Worm (Caenorhabditis elegans): ENCODE measurements around the gene ttc-36.
"Not testable (repeated sequence)": the region's sequence is repeated elsewhere in the genome, so short reads cannot be mapped to it uniquely, and the experiment has no call there.

Gene ttc-36

DNA sequence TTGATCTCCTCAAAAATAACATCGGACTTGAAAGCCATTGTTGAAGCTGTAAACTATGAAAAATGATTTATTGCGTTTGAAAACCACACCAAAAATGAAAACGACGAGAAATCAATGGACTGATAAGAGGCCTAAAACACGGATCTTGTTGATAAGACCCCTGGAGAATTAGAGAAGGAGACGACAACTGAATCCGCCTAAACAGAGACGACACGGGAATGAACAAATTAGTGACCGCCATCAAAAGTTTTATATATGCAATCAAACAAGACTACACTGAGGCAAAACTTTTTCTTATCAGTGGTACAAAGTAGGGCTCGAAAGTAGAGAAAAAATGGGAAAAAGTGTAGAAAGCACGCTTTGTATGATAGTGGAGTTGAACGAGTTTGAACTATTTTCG lies 28.9 kb upstream of the ttc-36 start, which contains the start of gene nlt-1:
Gene nlt-1, minus strand, starts transcription at position 78 of the 400 bp plus-strand sequence.
- TF ChIP-seq klf-2 (GFP tag; conservative IDR thresholded peaks at IDR 0.05) = no peak
- no peak for TF ChIP-seq ztf-29 (GFP tag; IDR thresholded peaks at IDR 0.05)

DNA sequence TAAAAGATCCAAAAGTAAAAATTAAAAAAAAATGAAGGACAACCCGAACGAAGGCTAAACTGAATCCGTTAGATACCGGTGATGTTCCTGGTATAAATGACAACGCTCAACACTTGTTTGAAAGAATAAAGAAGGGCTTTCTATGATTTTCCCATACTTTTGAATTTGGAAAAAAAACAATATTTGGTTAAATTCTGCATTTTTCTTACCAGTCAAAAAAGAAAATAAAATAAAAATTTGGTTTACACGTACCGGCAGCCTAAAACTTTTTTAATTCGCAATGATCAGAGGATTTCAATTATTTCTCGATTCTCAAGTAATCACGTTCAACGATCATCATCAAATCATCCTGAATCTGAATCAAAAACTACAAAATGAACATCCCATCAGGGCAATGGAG lies 28.4 kb upstream of the ttc-36 start, which contains the start of gene ZK892.3:
Gene ZK892.3, plus strand, starts transcription at position 301 of the 400 bp plus-strand sequence.
- no peak for TF ChIP-seq flt-1 (GFP tag; IDR thresholded peaks at IDR 0.05)
- no peak for TF ChIP-seq cog-1 (tag; optimal IDR thresholded peaks at IDR 0.05)
- TF ChIP-seq ztf-23 (GFP tag; IDR thresholded peaks at IDR 0.05) = no peak
- TF ChIP-seq tab-1 (GFP tag; IDR thresholded peaks at IDR 0.05) = no peak
- TF ChIP-seq med-1 (GFP tag; optimal IDR thresholded peaks at IDR 0.05; ENCODE audit: insufficient read depth) = no peak
- no peak for TF ChIP-seq ztf-29 (GFP tag; IDR thresholded peaks at IDR 0.05)
- no peak for TF ChIP-seq T22C8.4 (GFP tag; IDR thresholded peaks at IDR 0.05)
- TF ChIP-seq ref-1 (GFP tag; conservative IDR thresholded peaks at IDR 0.05) = no peak
- TF ChIP-seq klf-2 (GFP tag; conservative IDR thresholded peaks at IDR 0.05) = no peak

DNA sequence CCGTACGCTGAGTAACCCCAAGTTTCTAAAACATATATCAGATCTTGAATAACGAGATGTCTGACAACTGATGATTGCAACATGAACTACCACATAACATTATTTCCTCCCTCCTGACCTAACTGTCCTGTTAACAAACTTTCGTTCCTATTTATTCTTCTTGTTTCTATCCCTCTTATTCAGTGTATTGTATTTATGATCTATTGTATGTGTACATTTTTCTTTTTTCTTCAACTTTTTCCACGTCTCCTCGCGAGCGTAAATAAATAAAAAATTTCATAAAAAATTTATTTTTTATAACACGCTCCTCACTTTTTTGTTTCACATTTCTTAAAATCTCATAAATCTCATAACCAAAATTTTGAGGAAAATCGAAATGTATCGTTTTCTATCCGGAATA lies 23.7 kb upstream of the ttc-36 start, which contains the start of gene ZK892.4:
Gene ZK892.4, plus strand, starts transcription at position 301 of the 400 bp plus-strand sequence.
- TF ChIP-seq ref-1 (GFP tag; conservative IDR thresholded peaks at IDR 0.05); med-1 (GFP tag; optimal IDR thresholded peaks at IDR 0.05; ENCODE audit: insufficient read depth); tab-1 (GFP tag; IDR thresholded peaks at IDR 0.05): not testable (repeated sequence)

DNA sequence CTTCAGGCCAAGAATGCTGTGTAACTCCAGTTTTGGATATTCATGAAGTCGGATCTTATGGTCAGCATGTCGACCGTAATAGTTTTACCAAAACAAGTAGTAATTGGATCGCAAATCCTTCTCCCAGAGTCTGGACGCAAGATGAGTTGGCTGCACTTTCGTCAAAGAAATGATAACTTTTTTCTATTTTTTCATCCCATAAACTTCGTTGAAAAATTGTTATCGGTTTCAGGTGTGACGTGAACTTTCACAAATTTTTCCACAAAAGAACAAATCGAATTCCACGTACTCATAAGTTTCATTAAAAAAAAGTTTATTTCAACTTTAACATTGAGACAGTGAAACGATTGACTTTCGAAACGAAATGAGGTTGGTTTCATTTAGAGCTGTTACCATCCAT lies 22.1 kb upstream of the ttc-36 start, which contains the start of gene ZK892.5:
Gene ZK892.5, plus strand, starts transcription at position 301 of the 400 bp plus-strand sequence.
- TF ChIP-seq klf-2 (GFP tag; conservative IDR thresholded peaks at IDR 0.05) = no peak

DNA sequence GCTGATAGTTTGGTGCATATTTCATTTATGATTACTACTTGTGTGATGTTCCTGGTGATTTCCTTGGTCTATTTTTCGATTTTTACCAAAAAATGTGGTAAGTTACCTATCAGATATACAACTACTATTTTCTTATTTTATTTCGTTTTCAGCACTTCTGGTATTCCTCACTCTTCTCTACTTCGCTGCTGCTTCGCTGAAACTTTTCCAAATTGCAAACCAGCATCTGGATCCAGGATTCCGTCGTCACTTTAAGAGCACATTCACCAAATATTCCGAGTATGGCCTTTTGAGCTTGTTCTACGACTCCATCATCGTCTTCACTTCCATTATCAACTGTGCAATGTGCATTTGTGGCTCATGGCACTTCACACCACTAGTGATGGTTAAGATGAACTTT lies 21.4 kb upstream of the ttc-36 start:
- TF ChIP-seq flt-1 (GFP tag; IDR thresholded peaks at IDR 0.05) (no peak), med-1 (GFP tag; optimal IDR thresholded peaks at IDR 0.05; ENCODE audit: insufficient read depth) (no peak), cog-1 (tag; optimal IDR thresholded peaks at IDR 0.05) (no peak), T22C8.4 (GFP tag; IDR thresholded peaks at IDR 0.05) (no peak)

DNA sequence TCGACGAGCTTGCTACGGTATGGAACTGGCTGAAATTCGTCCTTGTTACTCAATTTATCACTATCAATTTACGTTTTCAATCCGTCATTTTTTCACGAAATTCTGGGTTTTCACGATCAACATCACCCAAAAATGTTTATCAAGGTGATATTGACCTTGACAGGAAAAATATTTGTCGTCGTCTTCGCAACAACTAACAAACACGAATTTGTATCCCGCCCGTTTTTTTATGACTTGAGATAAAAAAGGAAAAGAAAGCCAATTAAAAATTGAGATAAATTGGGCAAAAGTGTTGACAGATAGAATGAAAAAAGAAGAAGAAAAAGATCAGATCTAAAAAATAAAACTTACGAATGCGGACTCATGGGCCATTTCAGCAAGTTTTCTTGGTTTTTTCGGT lies 19.1 kb upstream of the ttc-36 start:
- no peak for TF ChIP-seq ref-1 (GFP tag; conservative IDR thresholded peaks at IDR 0.05)
- TF ChIP-seq med-1 (GFP tag; optimal IDR thresholded peaks at IDR 0.05; ENCODE audit: insufficient read depth) = no peak
- no peak for TF ChIP-seq T22C8.4 (GFP tag; IDR thresholded peaks at IDR 0.05)
- no peak for TF ChIP-seq cog-1 (tag; optimal IDR thresholded peaks at IDR 0.05)
- no peak for TF ChIP-seq ztf-23 (GFP tag; IDR thresholded peaks at IDR 0.05)
- TF ChIP-seq ztf-29 (GFP tag; IDR thresholded peaks at IDR 0.05) = no peak
- TF ChIP-seq flt-1 (GFP tag; IDR thresholded peaks at IDR 0.05) = no peak

DNA sequence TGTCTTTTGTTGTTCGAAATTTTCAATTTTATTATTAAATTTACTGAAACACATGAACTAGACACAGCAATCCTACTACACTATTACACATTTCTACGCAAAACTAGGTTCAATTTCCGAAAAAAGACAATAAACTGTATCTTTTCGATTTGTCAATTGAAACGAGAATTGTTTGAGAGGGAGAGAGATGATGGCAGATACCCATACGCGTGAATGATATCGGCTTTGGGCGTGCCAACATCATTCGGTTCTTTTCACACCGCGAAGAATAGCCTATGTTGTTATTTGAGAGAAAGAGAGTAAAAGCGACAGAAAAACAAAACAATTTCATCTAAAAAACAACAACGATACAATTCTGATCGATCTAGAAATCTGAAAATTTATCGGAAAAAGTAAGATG lies 18.3 kb upstream of the ttc-36 start:
- TF ChIP-seq cog-1 (tag; optimal IDR thresholded peaks at IDR 0.05) (no peak), ztf-23 (GFP tag; IDR thresholded peaks at IDR 0.05) (no peak)

DNA sequence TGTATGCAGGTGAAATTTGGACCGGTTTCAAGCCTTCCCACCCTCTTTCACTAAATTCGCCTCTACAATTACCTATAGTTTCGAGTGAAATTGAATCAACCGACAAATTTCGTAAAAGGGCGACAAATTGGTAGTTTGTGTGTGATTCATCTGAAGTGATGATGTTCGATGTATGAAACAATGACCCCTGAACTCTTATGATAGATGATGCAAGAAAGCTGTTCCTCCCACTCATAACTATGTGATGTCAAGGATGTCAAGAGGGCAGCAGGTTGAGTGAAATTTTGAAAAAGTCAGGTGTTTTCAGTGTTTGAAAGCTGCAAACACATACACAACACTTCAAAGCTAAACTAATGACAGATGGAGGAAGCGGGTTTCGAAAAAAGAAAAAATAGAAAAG lies 17.5 kb upstream of the ttc-36 start:
- TF ChIP-seq ref-1 (GFP tag; conservative IDR thresholded peaks at IDR 0.05) = no peak
- TF ChIP-seq klf-2 (GFP tag; conservative IDR thresholded peaks at IDR 0.05) = no peak
- TF ChIP-seq ztf-23 (GFP tag; IDR thresholded peaks at IDR 0.05) = no peak
- no peak for TF ChIP-seq cog-1 (tag; optimal IDR thresholded peaks at IDR 0.05)
- no peak for TF ChIP-seq tab-1 (GFP tag; IDR thresholded peaks at IDR 0.05)
- no peak for TF ChIP-seq ztf-29 (GFP tag; IDR thresholded peaks at IDR 0.05)
- no peak for TF ChIP-seq flt-1 (GFP tag; IDR thresholded peaks at IDR 0.05)
- TF ChIP-seq T22C8.4 (GFP tag; IDR thresholded peaks at IDR 0.05) = no peak
- TF ChIP-seq med-1 (GFP tag; optimal IDR thresholded peaks at IDR 0.05; ENCODE audit: insufficient read depth) = no peak

DNA sequence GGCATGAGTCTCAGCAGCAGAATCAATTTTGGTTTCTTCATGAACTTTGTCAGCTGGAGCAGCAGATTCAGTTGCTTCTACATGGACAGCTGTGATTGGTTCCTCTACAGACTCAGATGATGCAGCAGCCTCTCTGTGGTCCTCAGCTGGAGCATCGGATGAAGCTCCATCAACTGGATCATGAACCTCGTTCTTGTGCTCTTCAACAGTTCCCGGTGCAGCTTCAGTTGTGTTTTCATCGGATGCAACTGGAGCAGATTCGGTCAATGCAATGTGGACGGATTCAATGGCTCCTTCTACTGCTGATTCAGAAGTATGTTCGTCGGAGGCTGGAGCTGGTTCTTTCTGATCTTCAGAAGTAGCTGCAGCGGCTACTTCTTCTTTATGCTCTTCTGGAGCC lies 15.6 kb upstream of the ttc-36 start:
- TF ChIP-seq cog-1 (tag; optimal IDR thresholded peaks at IDR 0.05) = no peak
- TF ChIP-seq ref-1 (GFP tag; conservative IDR thresholded peaks at IDR 0.05) = no peak
- no peak for TF ChIP-seq T22C8.4 (GFP tag; IDR thresholded peaks at IDR 0.05)
- no peak for TF ChIP-seq ztf-29 (GFP tag; IDR thresholded peaks at IDR 0.05)
- TF ChIP-seq flt-1 (GFP tag; IDR thresholded peaks at IDR 0.05) = no peak
- no peak for TF ChIP-seq tab-1 (GFP tag; IDR thresholded peaks at IDR 0.05)
- TF ChIP-seq ztf-23 (GFP tag; IDR thresholded peaks at IDR 0.05) = no peak
- TF ChIP-seq med-1 (GFP tag; optimal IDR thresholded peaks at IDR 0.05; ENCODE audit: insufficient read depth) = no peak
- TF ChIP-seq klf-2 (GFP tag; conservative IDR thresholded peaks at IDR 0.05) = no peak

DNA sequence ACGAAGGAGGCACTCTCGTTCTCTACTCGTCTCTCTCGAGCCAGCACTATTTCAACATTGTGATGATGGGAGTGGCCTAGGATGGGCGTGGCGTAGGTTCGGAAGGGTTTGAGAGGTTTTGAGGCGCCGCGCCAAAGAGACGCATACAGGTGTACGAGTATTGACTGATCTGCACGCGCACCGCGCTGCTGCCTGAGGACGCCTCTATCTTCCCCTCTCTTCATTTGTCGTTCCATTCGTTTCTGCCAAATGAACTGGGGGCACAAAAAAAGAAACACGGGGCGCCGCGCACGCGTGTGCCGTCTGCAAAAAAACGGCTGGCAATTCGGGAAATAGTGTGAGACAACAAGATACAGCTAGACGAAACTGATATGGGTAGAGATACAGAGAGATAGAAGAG lies 14.0 kb upstream of the ttc-36 start, which contains the start of gene lec-2:
Gene lec-2, minus strand, starts transcription at position 171 of the 400 bp plus-strand sequence.
- no peak for TF ChIP-seq ref-1 (GFP tag; conservative IDR thresholded peaks at IDR 0.05)
- no peak for TF ChIP-seq klf-2 (GFP tag; conservative IDR thresholded peaks at IDR 0.05)
- TF ChIP-seq tab-1 (GFP tag; IDR thresholded peaks at IDR 0.05) = no peak
- TF ChIP-seq cog-1 (tag; optimal IDR thresholded peaks at IDR 0.05) = no peak
- no peak for TF ChIP-seq med-1 (GFP tag; optimal IDR thresholded peaks at IDR 0.05; ENCODE audit: insufficient read depth)
- no peak for TF ChIP-seq T22C8.4 (GFP tag; IDR thresholded peaks at IDR 0.05)

DNA sequence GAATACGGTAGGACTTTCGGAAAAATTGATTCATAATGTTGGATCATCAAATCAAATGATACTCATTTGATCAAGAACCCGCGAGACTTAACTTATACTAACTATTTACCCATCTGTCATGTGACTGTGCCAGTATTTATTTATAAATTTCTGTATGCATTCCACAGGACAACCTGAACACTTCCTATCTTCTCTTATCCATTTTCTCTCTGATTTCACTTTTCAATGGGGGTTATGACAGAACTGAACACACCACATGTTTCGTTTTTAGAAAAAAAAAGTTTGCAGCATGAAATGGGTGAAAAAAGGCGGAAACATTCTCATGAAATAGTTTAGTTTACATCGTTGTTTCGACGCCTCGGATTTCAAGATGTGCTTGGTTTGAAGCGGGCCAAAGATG lies 12.5 kb upstream of the ttc-36 start:
- TF ChIP-seq ztf-29 (GFP tag; IDR thresholded peaks at IDR 0.05) (no peak), cog-1 (tag; optimal IDR thresholded peaks at IDR 0.05) (no peak), tab-1 (GFP tag; IDR thresholded peaks at IDR 0.05) (no peak), klf-2 (GFP tag; conservative IDR thresholded peaks at IDR 0.05) (no peak), ref-1 (GFP tag; conservative IDR thresholded peaks at IDR 0.05) (no peak), T22C8.4 (GFP tag; IDR thresholded peaks at IDR 0.05) (no peak), ztf-23 (GFP tag; IDR thresholded peaks at IDR 0.05) (no peak), flt-1 (GFP tag; IDR thresholded peaks at IDR 0.05) (no peak), med-1 (GFP tag; optimal IDR thresholded peaks at IDR 0.05; ENCODE audit: insufficient read depth) (no peak)

Measured in whole organism, midembryonic.